Fruit fly (Drosophila melanogaster) whole organism, pupa: Measurements from ENCODE around the gene Rpn11.
A peak's percentile ranks its signal among the peaks of the same experiment; 100 is the strongest.

Source experiments
- CG12605 ChIP-seq: fragments of 200-800 bp; sonication (Bioruptor generic); IDR thresholded peaks from 2 replicates; pipeline ENCODE4 v1.3.6; 2022; ENCODE audit warnings: missing biosample characterization, missing genetic modification characterization
- CG4496 ChIP-seq: fragments of 200-800 bp; sonication (Bioruptor generic); IDR thresholded peaks from 3 replicates; pipeline ENCODE4 v1.3.6; 2022; ENCODE audit warnings: missing biosample characterization, missing genetic modification characterization
- EcR ChIP-seq: fragments of 200-800 bp; sonication (Bioruptor generic); optimal IDR thresholded peaks from 3 replicates; lab custom pipeline; 2019; ENCODE audit warnings: missing biosample characterization, missing genetic modification characterization, mild to moderate bottlenecking, moderate library complexity, missing genetic modification reagents
- Snoo ChIP-seq: fragments of 200-800 bp; sonication (Bioruptor generic); optimal IDR thresholded peaks from 3 replicates; lab custom pipeline; 2017; ENCODE audit warnings: missing biosample characterization, mild to moderate bottlenecking, missing genetic modification characterization, inconsistent platforms

DNA sequence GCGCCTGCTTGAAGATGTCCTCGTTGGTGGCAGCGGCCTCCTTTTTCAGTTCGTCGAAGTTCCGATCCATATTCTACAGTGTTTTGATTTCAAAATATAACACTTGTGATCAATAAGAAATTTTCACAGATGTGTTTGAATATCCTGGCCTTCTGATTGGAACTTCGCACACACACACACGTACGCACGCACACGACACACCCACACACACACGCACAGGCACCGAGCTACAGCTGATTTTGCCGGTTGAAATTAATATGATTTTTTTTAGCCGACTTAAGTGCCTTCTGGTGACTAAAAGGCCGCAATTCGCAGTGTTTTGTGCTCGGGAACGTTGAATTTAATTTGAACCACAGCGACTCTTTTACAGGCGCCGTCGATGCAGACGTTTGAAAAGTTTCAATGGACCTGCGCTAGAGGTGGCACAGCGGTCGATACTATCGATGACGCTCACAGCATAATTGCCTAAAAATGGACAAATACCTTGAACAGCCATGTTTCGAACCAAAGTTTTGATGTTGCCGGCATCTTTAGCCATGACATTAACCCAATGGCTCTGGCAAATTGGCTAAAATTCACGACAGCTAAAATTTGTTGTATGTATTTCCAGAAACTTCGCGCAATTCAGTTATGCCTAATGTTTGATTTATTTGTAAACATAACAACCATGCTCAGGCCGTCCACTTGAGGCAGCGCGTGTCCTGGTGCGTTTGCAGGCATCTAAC is 50.1 kb downstream of the Rpn11 start, which contains the start of gene Rtnl1:
- 0 out of 2 replicates have a peak, but pooled peaks have one; percentile 12 for TF ChIP-seq CG12605 (GFP tag; lab: Robert Waterston, UW)
- TF ChIP-seq EcR (GFP tag; lab: Kevin White, UChicago), result peak; percentile 44
- peak; percentile 34; the same call in 1 of the 3 replicates for TF ChIP-seq CG4496
- no peak for TF ChIP-seq Snoo (tag; lab: Kevin White, UChicago)
